Worm (Caenorhabditis elegans) whole organism, L1 larva: ENCODE results near the gene T05D4.2.

Experiments
- C34B4.2 ChIP-seq: sonication (generic microtip); optimal IDR thresholded peaks from 2 replicates; lab custom pipeline; 2017; ENCODE audit warnings: mild to moderate bottlenecking, missing genetic modification characterization, missing compliant biosample characterization
- ama-1 ChIP-seq: fragments of 150-350 bp; optimal IDR thresholded peaks from 2 replicates; lab custom pipeline; 2014
- blmp-1 ChIP-seq: fragments of 150-350 bp; optimal IDR thresholded peaks from 2 replicates; lab custom pipeline; 2014; ENCODE audit warnings: missing biosample characterization, missing genetic modification characterization
- fos-1 ChIP-seq: fragments of 150-350 bp; optimal IDR thresholded peaks from 2 replicates; lab custom pipeline; 2014; ENCODE audit warnings: missing biosample characterization, missing genetic modification characterization
- hpl-2 ChIP-seq: fragments of 150-350 bp; optimal IDR thresholded peaks from 2 replicates; lab custom pipeline; 2014; ENCODE audit warnings: missing biosample characterization, missing genetic modification reagents, missing genetic modification characterization
- lin-15B ChIP-seq: fragments of 150-350 bp; sonication (generic microtip); optimal IDR thresholded peaks from 3 replicates; lab custom pipeline; 2014; ENCODE audit warnings: missing biosample characterization, missing genetic modification characterization
- lin-39 ChIP-seq: fragments of 150-350 bp; optimal IDR thresholded peaks from 2 replicates; lab custom pipeline; 2014; ENCODE audit warnings: missing biosample characterization, missing genetic modification reagents, missing genetic modification characterization
- nhr-28 ChIP-seq: fragments of 150-350 bp; optimal IDR thresholded peaks from 2 replicates; lab custom pipeline; 2014; ENCODE audit warnings: missing biosample characterization, missing genetic modification characterization
- nhr-85 ChIP-seq: sonication (generic microtip); peaks from one replicate; lab custom pipeline; 2016; ENCODE audit warnings: missing genetic modification characterization, inconsistent platforms, missing compliant biosample characterization
- sptf-1 ChIP-seq: fragments of 150-350 bp; optimal IDR thresholded peaks from 2 replicates; lab custom pipeline; 2014; ENCODE audit warnings: missing biosample characterization, missing genetic modification characterization
- unc-130 ChIP-seq: fragments of 150-350 bp; optimal IDR thresholded peaks from 2 replicates; lab custom pipeline; 2017; ENCODE audit warnings: missing biosample characterization, missing genetic modification characterization, inconsistent platforms
- unc-62 ChIP-seq: fragments of 150-350 bp; optimal IDR thresholded peaks from 2 replicates; lab custom pipeline; 2014; ENCODE audit warnings: missing biosample characterization, missing genetic modification reagents, missing genetic modification characterization
- unc-98 ChIP-seq: fragments of 200-800 bp; sonication (Bioruptor generic); IDR thresholded peaks from 2 replicates; pipeline ENCODE4 v1.3.6; 2022; ENCODE audit warnings: missing genetic modification characterization, missing compliant biosample characterization

DNA sequence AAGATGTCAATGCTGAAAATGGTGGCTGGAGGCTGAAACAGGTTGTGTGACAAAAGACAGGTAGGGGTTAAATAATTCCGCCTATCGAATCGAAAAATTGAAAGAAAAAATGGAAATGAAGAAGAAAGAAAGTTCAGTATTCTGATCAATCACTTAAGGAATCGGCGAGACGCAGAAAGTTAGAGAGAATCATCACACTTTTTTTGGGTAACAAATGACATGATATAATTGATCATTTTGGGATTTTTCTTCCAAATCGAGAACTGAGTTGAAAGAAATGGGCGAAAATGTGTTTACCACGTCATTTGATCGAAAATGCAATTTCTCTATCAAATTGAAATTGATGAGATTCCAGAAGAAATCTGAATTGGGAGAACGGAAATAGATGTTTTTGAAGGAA is 6.8 kb downstream of the T05D4.2 start:
- no peak for TF ChIP-seq hpl-2 (GFP tag; lab: Kevin White, UChicago)
- TF ChIP-seq unc-130 (tag; lab: Kevin White, UChicago), result no peak
- no peak for TF ChIP-seq lin-39
- TF ChIP-seq nhr-28 (tag; lab: Kevin White, UChicago), result no peak
- TF ChIP-seq C34B4.2 (tag; lab: Kevin White, UChicago), result no peak
- no peak for TF ChIP-seq lin-15B
- TF ChIP-seq unc-98 (GFP tag; lab: Robert Waterston, UW), result no peak
- peak; percentile 80 for TF ChIP-seq blmp-1
- TF ChIP-seq ama-1 (lab: Kevin White, UChicago), result no peak
- no peak for TF ChIP-seq unc-62 (GFP tag; lab: Kevin White, UChicago)
- no peak for TF ChIP-seq sptf-1
- TF ChIP-seq fos-1 (tag; lab: Kevin White, UChicago), result no peak
- TF ChIP-seq nhr-85 (tag; lab: Kevin White, UChicago), result peak; percentile 58
